Fruit fly (Drosophila melanogaster) whole organism, embryonic: ENCODE results near the gene Usp16-45.
A peak's percentile ranks its signal among the peaks of the same experiment; 100 is the strongest.

Source experiments
- Bgb ChIP-seq: fragments of 200-800 bp; sonication (Bioruptor generic); IDR thresholded peaks from 2 replicates; pipeline ENCODE4 v1.3.6; 2022; ENCODE audit warnings: missing biosample characterization, missing genetic modification characterization; ENCODE audit not compliant: partially characterized antibody
- BtbVII ChIP-seq: fragments of 200-800 bp; sonication (Bioruptor generic); optimal IDR thresholded peaks from 3 replicates; lab custom pipeline; 2017; ENCODE audit warnings: missing biosample characterization, mild to moderate bottlenecking, missing genetic modification characterization
- CG10565 ChIP-seq: fragments of 200-800 bp; sonication (Bioruptor generic); optimal IDR thresholded peaks from 3 replicates; lab custom pipeline; 2016; ENCODE audit warnings: missing biosample characterization, mild to moderate bottlenecking, missing genetic modification characterization
- CG10959 ChIP-seq: fragments of 200-800 bp; sonication (Bioruptor generic); IDR thresholded peaks from 2 replicates; pipeline ENCODE4 v1.3.6; 2022; ENCODE audit warnings: missing biosample characterization, missing genetic modification characterization
- CG11247 ChIP-seq: fragments of 200-800 bp; sonication (Bioruptor generic); IDR thresholded peaks from 2 replicates; pipeline ENCODE4 v1.3.6; 2022; ENCODE audit warnings: missing biosample characterization, missing genetic modification characterization
- CG14710 ChIP-seq: fragments of 200-800 bp; sonication (Bioruptor generic); optimal IDR thresholded peaks from 3 replicates; lab custom pipeline; 2019; ENCODE audit warnings: missing biosample characterization, mild to moderate bottlenecking, missing genetic modification characterization, moderate library complexity
- CG17612 ChIP-seq: fragments of 200-800 bp; sonication (Bioruptor generic); IDR thresholded peaks from 2 replicates; pipeline ENCODE4 v1.3.6; 2022; ENCODE audit warnings: missing biosample characterization, missing genetic modification characterization
- CG1792 ChIP-seq: fragments of 200-800 bp; sonication (Bioruptor generic); optimal IDR thresholded peaks from 2 replicates; lab custom pipeline; 2016; ENCODE audit warnings: missing biosample characterization, missing genetic modification characterization
- CG18476 ChIP-seq: fragments of 200-800 bp; sonication (Bioruptor generic); optimal IDR thresholded peaks from 2 replicates; lab custom pipeline; 2016; ENCODE audit warnings: missing biosample characterization, mild to moderate bottlenecking, missing genetic modification characterization
- CG2199 ChIP-seq: fragments of 200-800 bp; sonication (Bioruptor generic); IDR thresholded peaks from 3 replicates; pipeline ENCODE4 v1.3.6; 2022; ENCODE audit warnings: missing biosample characterization, missing genetic modification characterization
- CG3407 ChIP-seq: fragments of 200-800 bp; sonication (Bioruptor generic); optimal IDR thresholded peaks from 2 replicates; lab custom pipeline; 2018; ENCODE audit warnings: missing biosample characterization, mild to moderate bottlenecking, missing genetic modification characterization
- CG6765 ChIP-seq: fragments of 200-800 bp; sonication (Bioruptor generic); optimal IDR thresholded peaks from 3 replicates; lab custom pipeline; 2017; ENCODE audit warnings: missing biosample characterization, mild to moderate bottlenecking, missing genetic modification characterization
- CG6854 ChIP-seq: fragments of 200-800 bp; sonication (Bioruptor generic); optimal IDR thresholded peaks from 3 replicates; lab custom pipeline; 2017; ENCODE audit warnings: missing biosample characterization, mild to moderate bottlenecking, missing genetic modification characterization
- CG7987 ChIP-seq: fragments of 200-800 bp; sonication (Bioruptor generic); optimal IDR thresholded peaks from 2 replicates; lab custom pipeline; 2018; ENCODE audit warnings: missing biosample characterization, mild to moderate bottlenecking, missing genetic modification characterization, moderate library complexity
- CG8290 ChIP-seq, 3 experiments: fragments of 200-800 bp; sonication (Bioruptor generic); optimal IDR thresholded peaks; 2 replicates each; lab custom pipeline; 2016 to 2019; ENCODE audit warnings: missing biosample characterization in 3 of 3, missing genetic modification characterization in 3 of 3, mild to moderate bottlenecking in 2 of 3, moderate library complexity in 1 of 3
- CG8478 ChIP-seq: fragments of >200 bp; optimal IDR thresholded peaks from 2 replicates; lab custom pipeline; 2018
- CG8924 ChIP-seq: fragments of 200-800 bp; optimal IDR thresholded peaks from 3 replicates; lab custom pipeline; 2019; ENCODE audit warnings: missing biosample characterization, mild to moderate bottlenecking, missing genetic modification characterization, moderate library complexity
- CG8944 ChIP-seq: fragments of 200-800 bp; sonication (Bioruptor generic); optimal IDR thresholded peaks from 3 replicates; lab custom pipeline; 2016; ENCODE audit warnings: missing biosample characterization, missing genetic modification characterization
- CG9609 ChIP-seq: fragments of 200-800 bp; sonication (Bioruptor generic); optimal IDR thresholded peaks from 3 replicates; lab custom pipeline; 2016; ENCODE audit warnings: missing biosample characterization, missing genetic modification characterization
- Dref ChIP-seq: fragments of 200-800 bp; sonication (Bioruptor generic); IDR thresholded peaks from 2 replicates; pipeline ENCODE4 v1.3.6; 2022; ENCODE audit warnings: missing biosample characterization, missing genetic modification characterization
- E2f1 ChIP-seq: fragments of 200-800 bp; sonication (Bioruptor generic); IDR thresholded peaks from 2 replicates; pipeline ENCODE4 v1.3.6; 2022; ENCODE audit warnings: missing biosample characterization, missing genetic modification characterization
- GATAe ChIP-seq: fragments of 200-800 bp; sonication (Bioruptor generic); conservative IDR thresholded peaks from 2 replicates; pipeline ENCODE4 v1.3.6; 2022; ENCODE audit warnings: missing biosample characterization, missing genetic modification characterization
- MBD-R2 ChIP-seq: fragments of 200-800 bp; sonication (Bioruptor generic); IDR thresholded peaks from 2 replicates; pipeline ENCODE4 v1.3.6; 2022; ENCODE audit warnings: missing biosample characterization, missing genetic modification characterization
- Mad ChIP-seq: fragments of 200-800 bp; sonication (Bioruptor generic); optimal IDR thresholded peaks from 2 replicates; lab custom pipeline; 2016; ENCODE audit warnings: missing biosample characterization, missing genetic modification characterization
- NC2α ChIP-seq: fragments of 200-800 bp; sonication (Bioruptor generic); optimal IDR thresholded peaks from 2 replicates; lab custom pipeline; 2016; ENCODE audit warnings: missing biosample characterization, missing genetic modification characterization
- Oaz ChIP-seq: fragments of 200-800 bp; sonication (Bioruptor generic); IDR thresholded peaks from 2 replicates; pipeline ENCODE4 v1.3.6; 2022; ENCODE audit warnings: missing biosample characterization, missing genetic modification characterization
- Optix ChIP-seq: fragments of 200-800 bp; sonication (Bioruptor generic); IDR thresholded peaks from 3 replicates; pipeline ENCODE4 v1.3.6; 2022; ENCODE audit warnings: missing biosample characterization, missing genetic modification characterization
- Pdp1 ChIP-seq, 2 experiments: fragments of 200-800 bp; sonication (Bioruptor generic); optimal IDR thresholded peaks; 3 replicates each; lab custom pipeline; 2016; ENCODE audit warnings: missing biosample characterization in 2 of 2, missing genetic modification characterization in 2 of 2, mild to moderate bottlenecking in 1 of 2, moderate library complexity in 1 of 2
- TFAM ChIP-seq: fragments of 200-800 bp; sonication (Bioruptor generic); optimal IDR thresholded peaks from 2 replicates; lab custom pipeline; 2017; ENCODE audit warnings: missing biosample characterization, missing genetic modification characterization, inconsistent platforms
- ac ChIP-seq: fragments of 200-800 bp; sonication (Bioruptor generic); optimal IDR thresholded peaks from 3 replicates; lab custom pipeline; 2017; ENCODE audit warnings: missing biosample characterization, mild to moderate bottlenecking, missing genetic modification characterization
- ash1 ChIP-seq: fragments of 200-800 bp; sonication (Bioruptor generic); optimal IDR thresholded peaks from 2 replicates; lab custom pipeline; 2018; ENCODE audit warnings: missing biosample characterization, mild to moderate bottlenecking, missing genetic modification characterization
- bcd ChIP-seq: fragments of 200-800 bp; sonication (Bioruptor generic); optimal IDR thresholded peaks from 2 replicates; lab custom pipeline; 2017; ENCODE audit warnings: missing biosample characterization, mild to moderate bottlenecking, missing genetic modification characterization
- br ChIP-seq: fragments of >200 bp; optimal IDR thresholded peaks from 2 replicates; lab custom pipeline; 2017
- cad ChIP-seq: fragments of >200 bp; optimal IDR thresholded peaks from 2 replicates; lab custom pipeline; 2017; ENCODE audit warnings: missing biosample characterization, missing genetic modification characterization
- cg ChIP-seq: fragments of 200-800 bp; sonication (Bioruptor generic); optimal IDR thresholded peaks from 3 replicates; lab custom pipeline; 2019; ENCODE audit warnings: missing biosample characterization, mild to moderate bottlenecking, missing genetic modification characterization, moderate library complexity
- ci ChIP-seq: fragments of 200-800 bp; sonication (Bioruptor generic); IDR thresholded peaks from 3 replicates; pipeline ENCODE4 v1.3.6; 2022; ENCODE audit warnings: missing biosample characterization, missing genetic modification characterization
- crc ChIP-seq: fragments of 200-800 bp; sonication (Bioruptor generic); optimal IDR thresholded peaks from 2 replicates; lab custom pipeline; 2016; ENCODE audit warnings: missing biosample characterization, missing genetic modification characterization
- gfzf ChIP-seq: fragments of 200-800 bp; sonication (Bioruptor generic); optimal IDR thresholded peaks from 2 replicates; lab custom pipeline; 2016; ENCODE audit warnings: missing biosample characterization, mild to moderate bottlenecking, missing genetic modification characterization, moderate library complexity
- hth ChIP-seq: fragments of >200 bp; optimal IDR thresholded peaks from 2 replicates; lab custom pipeline; 2017; ENCODE audit warnings: inconsistent platforms
- jumu ChIP-seq: fragments of 200-800 bp; sonication (Bioruptor generic); optimal IDR thresholded peaks from 3 replicates; lab custom pipeline; 2016; ENCODE audit warnings: missing biosample characterization, missing genetic modification characterization
- klu ChIP-seq: fragments of 200-800 bp; sonication (Bioruptor generic); IDR thresholded peaks from 2 replicates; pipeline ENCODE4 v1.3.6; 2022; ENCODE audit warnings: missing biosample characterization, missing genetic modification characterization
- mam ChIP-seq: fragments of 200-800 bp; sonication (Bioruptor generic); optimal IDR thresholded peaks from 3 replicates; lab custom pipeline; 2016; ENCODE audit warnings: missing biosample characterization, missing genetic modification characterization
- nom ChIP-seq: fragments of 200-800 bp; sonication (Bioruptor generic); optimal IDR thresholded peaks from 2 replicates; lab custom pipeline; 2017; ENCODE audit warnings: missing biosample characterization, missing genetic modification characterization, mild to moderate bottlenecking, moderate library complexity, missing genetic modification reagents
- pan ChIP-seq, 4 experiments: fragments of >200 bp in 3 of 4; fragments of 200-800 bp in 1 of 4; sonication (Bioruptor generic) in 1 of 4; optimal IDR thresholded peaks in 3 of 4; IDR thresholded peaks in 1 of 4; 2 replicates each; pipeline versions ENCODE4 v1.3.6 to Lab custom; 2017 to 2022; ENCODE audit warnings: missing biosample characterization in 2 of 4, missing genetic modification characterization in 2 of 4, mixed read lengths in 1 of 4
- repo ChIP-seq: fragments of 200-800 bp; sonication (Bioruptor generic); optimal IDR thresholded peaks from 2 replicates; lab custom pipeline; 2016; ENCODE audit warnings: missing biosample characterization, missing genetic modification characterization
- tap ChIP-seq: fragments of 200-800 bp; optimal IDR thresholded peaks from 3 replicates; lab custom pipeline; 2019; ENCODE audit warnings: missing biosample characterization, mild to moderate bottlenecking, missing genetic modification characterization, moderate library complexity
- ttk ChIP-seq: fragments of 200-800 bp; sonication (Bioruptor generic); IDR thresholded peaks from 2 replicates; pipeline ENCODE4 v2.1.2; 2022; ENCODE audit warnings: missing biosample characterization, missing genetic modification characterization
- vfl ChIP-seq: fragments of 200-800 bp; sonication (Bioruptor generic); optimal IDR thresholded peaks from 2 replicates; lab custom pipeline; 2016; ENCODE audit warnings: missing biosample characterization, missing genetic modification characterization
- zfh1 ChIP-seq: fragments of 200-800 bp; sonication (Bioruptor generic); IDR thresholded peaks from 3 replicates; pipeline ENCODE4 v1.3.6; 2022; ENCODE audit warnings: missing biosample characterization, missing genetic modification characterization

Gene Usp16-45

dm6 chrX:5429778-5430576 is 8.6 kb downstream of the Usp16-45 start (continued):
- TF ChIP-seq pan (optimal IDR thresholded peaks at IDR 0.05; lab: Kevin White, UChicago) (no peak), pan (GFP tag; optimal IDR thresholded peaks at IDR 0.05 in 1 of 2, IDR thresholded peaks at IDR 0.05 in 1 of 2) (peak in 1 of 2 experiments; percentile 83), CG18476 (peak; percentile 51), CG2199 (GFP tag; lab: Robert Waterston, UW) (no peak), NC2α (GFP tag; lab: Kevin White, UChicago) (no peak), ci (GFP tag; lab: Robert Waterston, UW) (peak; percentile 64; the same call in 2 of the 3 replicates), klu (GFP tag; lab: Robert Waterston, UW) (peak; percentile 74; the same call in 1 of the 2 replicates), hth (lab: Kevin White, UChicago) (no peak), jumu (peak; percentile 63), vfl (GFP tag; lab: Kevin White, UChicago) (peak; percentile 39), ash1 (no peak), Pdp1 (GFP tag; optimal IDR thresholded peaks at IDR 0.05; lab: Kevin White, UChicago) (peak; percentile 70 to 79), CG14710 (tag; lab: Kevin White, UChicago) (peak; percentile 0), br (no peak), tap (tag; lab: Kevin White, UChicago) (peak; percentile 38), E2f1 (peak; percentile 81), GATAe (GFP tag; lab: Robert Waterston, UW) (peak; percentile 57; the same call in 1 of the 2 replicates), CG10565 (no peak), CG9609 (GFP tag; lab: Kevin White, UChicago) (peak; percentile 62), cad (GFP tag; lab: Kevin White, UChicago) (no peak), Mad (GFP tag; lab: Kevin White, UChicago) (peak; percentile 55), CG11247 (GFP tag; lab: Robert Waterston, UW) (peak; percentile 43; the same call in 1 of the 2 replicates), cg (GFP tag; lab: Kevin White, UChicago) (peak; percentile 34), gfzf (GFP tag; lab: Kevin White, UChicago) (no peak), Bgb (GFP tag; lab: Robert Waterston, UW) (no peak), CG6765 (GFP tag; lab: Kevin White, UChicago) (peak; percentile 83), CG8290 (GFP tag; optimal IDR thresholded peaks at IDR 0.05; lab: Kevin White, UChicago) (no peak), CG8290 (tag; optimal IDR thresholded peaks at IDR 0.05; lab: Kevin White, UChicago) (peak in 1 of 2 experiments; percentile 38), Dref (no peak), CG1792 (GFP tag; lab: Kevin White, UChicago) (peak; percentile 46), CG6854 (GFP tag; lab: Kevin White, UChicago) (peak; percentile 80), CG17612 (GFP tag; lab: Robert Waterston, UW) (no peak; the same call in 1 of the 2 replicates), ttk (GFP tag; lab: Robert Waterston, UW) (peak; percentile 66), CG3407 (peak; percentile 10), MBD-R2 (GFP tag; lab: Robert Waterston, UW) (peak; percentile 61; the same call in 1 of the 2 replicates), Oaz (peak; percentile 42), mam (GFP tag; lab: Kevin White, UChicago) (peak; percentile 85), nom (GFP tag; lab: Kevin White, UChicago) (peak; percentile 80), CG10959 (no peak), TFAM (GFP tag; lab: Kevin White, UChicago) (no peak), ac (GFP tag; lab: Kevin White, UChicago) (no peak), zfh1 (peak; percentile 57; the same call in 1 of the 3 replicates), BtbVII (GFP tag; lab: Kevin White, UChicago) (peak; percentile 84), CG8944 (peak; percentile 65), CG7987 (no peak), Optix (GFP tag; lab: Robert Waterston, UW) (peak; percentile 46; the same call in 1 of the 3 replicates), crc (GFP tag; lab: Kevin White, UChicago) (peak; percentile 34), CG8924 (peak; percentile 74), CG8478 (lab: Kevin White, UChicago) (no peak), repo (GFP tag; lab: Kevin White, UChicago) (peak; percentile 49), bcd (GFP tag; lab: Kevin White, UChicago) (peak; percentile 82)
